Fruit fly (Drosophila melanogaster) whole organism, embryonic: Measurements from ENCODE around the gene CG13482.

Experiments used
- CG12744 ChIP-seq: fragments of 200-800 bp; sonication (Bioruptor generic); optimal IDR thresholded peaks from 2 replicates; lab custom pipeline; 2016; ENCODE audit warnings: missing biosample characterization, missing genetic modification characterization
- hth ChIP-seq: fragments of >200 bp; optimal IDR thresholded peaks from 2 replicates; lab custom pipeline; 2017; ENCODE audit warnings: inconsistent platforms
- nmo ChIP-seq: fragments of 200-800 bp; sonication (Bioruptor generic); optimal IDR thresholded peaks from 2 replicates; lab custom pipeline; 2018; ENCODE audit warnings: missing biosample characterization, mild to moderate bottlenecking, missing genetic modification characterization, moderate library complexity

DNA sequence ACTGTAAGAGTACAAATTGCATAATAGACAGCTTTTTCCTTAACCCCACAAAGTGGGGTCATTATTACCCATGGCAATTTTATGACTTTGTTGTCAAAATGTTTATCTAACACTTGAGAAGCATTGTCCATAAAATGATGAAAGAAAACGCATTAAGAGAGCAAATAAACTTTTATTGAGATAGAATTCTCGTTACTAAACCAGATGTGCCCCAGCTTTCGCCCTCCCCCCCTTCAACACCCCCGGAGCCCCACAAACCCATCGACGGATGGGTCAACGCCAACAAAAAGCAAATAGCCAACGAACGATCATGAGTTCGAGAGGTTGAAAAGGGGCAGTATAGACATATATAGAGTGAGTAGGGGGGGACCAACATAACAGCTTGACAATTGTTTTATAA lies 33.5 kb downstream of the CG13482 start:
- TF ChIP-seq hth (lab: Kevin White, UChicago) (no peak), nmo (GFP tag; lab: Kevin White, UChicago) (no peak), CG12744 (GFP tag; lab: Kevin White, UChicago) (no peak)
